Fruit fly (Drosophila melanogaster): Measurements from ENCODE around the gene CG9706.

DNA sequence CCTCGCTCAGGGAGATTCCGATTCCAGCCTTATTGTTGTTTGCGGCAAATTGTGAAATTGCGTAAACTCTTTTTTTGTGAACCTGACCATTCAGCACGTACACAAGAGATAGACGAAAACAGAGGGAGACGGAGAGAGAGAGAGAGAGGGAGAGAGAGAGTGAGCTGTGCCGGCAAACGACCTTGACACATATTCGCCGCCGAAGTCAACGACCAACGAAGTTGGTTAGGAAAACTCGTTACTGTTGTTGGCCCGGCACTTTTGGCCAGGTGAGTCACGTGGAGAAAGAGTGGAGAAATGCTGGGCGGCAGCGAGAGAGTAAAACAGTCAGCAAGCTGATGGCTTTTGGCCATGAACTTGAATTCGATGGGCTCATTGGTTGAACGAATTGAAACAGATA is 47.2 kb downstream of the CG9706 start:
- TF ChIP-seq CG8478 (optimal IDR thresholded peaks at IDR 0.05) = no peak
- TF ChIP-seq usp (GFP tag; optimal IDR thresholded peaks at IDR 0.05) = no peak
- no peak for TF ChIP-seq psq (optimal IDR thresholded peaks at IDR 0.05)
- peak in 1 of 2 experiments; percentile 29 for TF ChIP-seq EcR (GFP tag; optimal IDR thresholded peaks at IDR 0.05)
- TF ChIP-seq Dll (optimal IDR thresholded peaks at IDR 0.05) = no peak
- TF ChIP-seq pan (optimal IDR thresholded peaks at IDR 0.05) = no peak

All from whole organism.